Worm (Caenorhabditis elegans): ENCODE results near the gene npr-15.

npr-15 gene

ce11 chrIII:3724880-3725279 is 30.4 kb upstream of the npr-15 start, which contains the start of gene C14B1.12:
Gene C14B1.12 (minus strand): TSS chrIII:3724980.
- no peak for TF ChIP-seq unc-62 (GFP tag; optimal IDR thresholded peaks at IDR 0.05)
- no peak for TF ChIP-seq ztf-11 (tag; optimal IDR thresholded peaks at IDR 0.05)
- no peak for TF ChIP-seq snpc-4 (tag; optimal IDR thresholded peaks at IDR 0.05)
- no peak for TF ChIP-seq lin-11 (tag; optimal IDR thresholded peaks at IDR 0.05)
- TF ChIP-seq nhr-25 (tag; optimal IDR thresholded peaks at IDR 0.05): no peak
- TF ChIP-seq R02D3.7 (tag; optimal IDR thresholded peaks at IDR 0.05): no peak
- TF ChIP-seq sem-4 (tag; optimal IDR thresholded peaks at IDR 0.05): no peak
- no peak for TF ChIP-seq zag-1 (tag; optimal IDR thresholded peaks at IDR 0.05)
- TF ChIP-seq blmp-1 (tag; optimal IDR thresholded peaks at IDR 0.05; ENCODE audit: insufficient read depth): no peak
- no peak for TF ChIP-seq mdl-1 (tag; optimal IDR thresholded peaks at IDR 0.05)
- TF ChIP-seq fos-1 (tag; optimal IDR thresholded peaks at IDR 0.05): no peak
- no peak for TF ChIP-seq dmd-4 (tag; optimal IDR thresholded peaks at IDR 0.05)
- no peak for TF ChIP-seq peb-1 (tag; optimal IDR thresholded peaks at IDR 0.05)
- TF ChIP-seq C34F6.9 (tag; optimal IDR thresholded peaks at IDR 0.05): no peak
- no peak for TF ChIP-seq nhr-12 (tag; optimal IDR thresholded peaks at IDR 0.05)
- TF ChIP-seq ama-1 (optimal IDR thresholded peaks at IDR 0.05): no peak

DNA sequence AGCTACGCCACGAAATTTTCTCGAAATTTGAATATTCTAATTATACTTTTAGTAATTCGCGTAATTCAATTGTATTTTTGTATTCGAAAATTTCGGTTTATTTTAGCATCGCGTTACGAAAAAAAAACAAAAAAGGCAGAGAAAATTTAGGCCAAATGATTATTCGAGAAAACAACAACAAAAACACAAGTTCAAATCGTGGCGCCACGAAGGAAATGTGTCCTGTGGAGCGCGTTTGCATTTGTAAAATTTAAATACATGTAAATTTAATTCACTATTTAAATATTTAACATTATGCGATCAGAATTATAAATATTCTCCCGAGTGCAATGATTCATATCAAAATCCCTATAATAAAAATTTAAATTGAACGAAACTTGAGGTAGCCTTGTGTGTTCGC is 29.3 kb upstream of the npr-15 start:
- TF ChIP-seq sma-9 (GFP tag; optimal IDR thresholded peaks at IDR 0.05): no peak
- TF ChIP-seq sma-9 (tag; optimal IDR thresholded peaks at IDR 0.05): no peak
- TF ChIP-seq nhr-10 (tag; optimal IDR thresholded peaks at IDR 0.05): no peak
- TF ChIP-seq alr-1 (tag; optimal IDR thresholded peaks at IDR 0.05): no peak
- no peak for TF ChIP-seq nhr-21 (tag; optimal IDR thresholded peaks at IDR 0.05)
- no peak for TF ChIP-seq sem-4 (tag; optimal IDR thresholded peaks at IDR 0.05)

DNA sequence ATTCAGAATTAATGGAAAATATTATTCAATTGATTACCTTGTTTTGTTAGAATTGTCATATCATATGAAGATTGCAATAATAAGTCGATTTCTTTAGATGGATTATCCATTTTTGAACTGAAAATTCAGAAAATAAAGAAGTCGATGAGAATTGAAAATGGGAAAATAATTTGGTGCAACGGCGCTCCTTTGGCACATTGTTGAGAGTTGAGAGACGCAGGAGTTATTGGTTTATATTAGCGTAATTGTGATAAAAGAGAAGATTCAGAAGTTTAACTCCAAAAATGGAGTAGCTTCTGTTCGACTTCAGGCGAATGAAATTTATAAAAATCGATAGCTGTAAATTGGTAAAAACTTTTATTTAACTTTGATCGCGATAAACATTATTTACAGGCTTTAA is 25.1 kb upstream of the npr-15 start, which contains the start of gene C14B1.8:
Gene C14B1.8, minus strand, starts transcription at position 117 of the 400 bp plus-strand sequence.
- TF ChIP-seq ztf-1 (GFP tag; conservative IDR thresholded peaks at IDR 0.05) (no peak), unc-55 (GFP tag; optimal IDR thresholded peaks at IDR 0.05) (peak; percentile 62)

ce11 chrIII:3716073-3716659 is 21.7 kb upstream of the npr-15 start:
- no peak for TF ChIP-seq nhr-129 (tag; optimal IDR thresholded peaks at IDR 0.05)
- no peak for TF ChIP-seq unc-39 (tag; optimal IDR thresholded peaks at IDR 0.05)
- no peak for TF ChIP-seq mab-5 (tag; optimal IDR thresholded peaks at IDR 0.05)
- no peak for TF ChIP-seq fos-1 (tag; optimal IDR thresholded peaks at IDR 0.05)
- TF ChIP-seq nhr-10 (tag; optimal IDR thresholded peaks at IDR 0.05): no peak
- TF ChIP-seq ztf-4 (tag; optimal IDR thresholded peaks at IDR 0.05): no peak
- no peak for TF ChIP-seq nhr-12 (tag; optimal IDR thresholded peaks at IDR 0.05)
- no peak for TF ChIP-seq nhr-21 (tag; optimal IDR thresholded peaks at IDR 0.05)
- no peak for TF ChIP-seq nhr-11 (tag; optimal IDR thresholded peaks at IDR 0.05)
- no peak for TF ChIP-seq sma-9 (GFP tag; optimal IDR thresholded peaks at IDR 0.05)
- no peak for TF ChIP-seq sma-9 (tag; optimal IDR thresholded peaks at IDR 0.05)
- TF ChIP-seq snpc-4 (tag; optimal IDR thresholded peaks at IDR 0.05): no peak

ce11 chrIII:3713163-3713562 is 18.7 kb upstream of the npr-15 start, which contains the start of gene nrde-1:
Gene nrde-1 (plus strand): TSS chrIII:3713463.
- TF ChIP-seq egl-27 (tag; optimal IDR thresholded peaks at IDR 0.05): no peak
- TF ChIP-seq Y55F3AM.14 (GFP tag; optimal IDR thresholded peaks at IDR 0.05): no peak
- TF ChIP-seq dmd-4 (tag; optimal IDR thresholded peaks at IDR 0.05): no peak
- TF ChIP-seq unc-55 (GFP tag; optimal IDR thresholded peaks at IDR 0.05): no peak
- TF ChIP-seq fos-1 (tag; optimal IDR thresholded peaks at IDR 0.05): no peak
- TF ChIP-seq ceh-82 (tag; optimal IDR thresholded peaks at IDR 0.05): no peak
- TF ChIP-seq nhr-77 (tag; optimal IDR thresholded peaks at IDR 0.05): no peak
- TF ChIP-seq nhr-12 (tag; optimal IDR thresholded peaks at IDR 0.05): no peak
- TF ChIP-seq mdl-1 (tag; optimal IDR thresholded peaks at IDR 0.05): no peak
- TF ChIP-seq nhr-25 (tag; optimal IDR thresholded peaks at IDR 0.05): no peak
- TF ChIP-seq nhr-10 (tag; optimal IDR thresholded peaks at IDR 0.05): no peak
- no peak for TF ChIP-seq nhr-237 (tag; optimal IDR thresholded peaks at IDR 0.05)

- no peak for TF ChIP-seq gmeb-1 (tag; optimal IDR thresholded peaks at IDR 0.05)
- no peak for TF ChIP-seq ceh-16 (tag; optimal IDR thresholded peaks at IDR 0.05)
- no peak for TF ChIP-seq ztf-1 (GFP tag; conservative IDR thresholded peaks at IDR 0.05)
- TF ChIP-seq skn-1 (tag; optimal IDR thresholded peaks at IDR 0.05): no peak
- no peak for TF ChIP-seq unc-55 (GFP tag; optimal IDR thresholded peaks at IDR 0.05)
- no peak for TF ChIP-seq snpc-4 (tag; optimal IDR thresholded peaks at IDR 0.05)
- no peak for TF ChIP-seq alr-1 (tag; optimal IDR thresholded peaks at IDR 0.05)
- TF ChIP-seq lsy-2 (tag; optimal IDR thresholded peaks at IDR 0.05): no peak
- no peak for TF ChIP-seq ceh-82 (tag; optimal IDR thresholded peaks at IDR 0.05)
Measured at ce11 chrIII:3709030-3709429, 14.6 kb upstream of the npr-15 start, which contains the start of gene alkb-8. Gene alkb-8 (plus strand): TSS chrIII:3709330.

Measured in whole organism, L2 larva.